Fruit fly (Drosophila melanogaster) whole organism, embryonic: Measurements from ENCODE around the gene CG7985.

Experiments used
- Bteb2 ChIP-seq: fragments of 200-800 bp; sonication (Bioruptor generic); optimal IDR thresholded peaks from 2 replicates; lab custom pipeline; 2016; ENCODE audit warnings: missing biosample characterization, missing genetic modification characterization
- CG10431 ChIP-seq: fragments of 200-800 bp; sonication (Bioruptor generic); optimal IDR thresholded peaks from 3 replicates; lab custom pipeline; 2018; ENCODE audit warnings: missing biosample characterization, mild to moderate bottlenecking, missing genetic modification characterization
- CG12155 ChIP-seq: fragments of 200-800 bp; sonication (Bioruptor generic); optimal IDR thresholded peaks from 3 replicates; lab custom pipeline; 2016; ENCODE audit warnings: missing biosample characterization, missing genetic modification characterization
- CG12391 ChIP-seq: fragments of 200-800 bp; sonication (Bioruptor generic); optimal IDR thresholded peaks from 3 replicates; lab custom pipeline; 2018; ENCODE audit warnings: missing biosample characterization, mild to moderate bottlenecking, missing genetic modification characterization, moderate library complexity
- CG12942 ChIP-seq: fragments of 200-800 bp; sonication (Bioruptor generic); optimal IDR thresholded peaks from 3 replicates; lab custom pipeline; 2016; ENCODE audit warnings: missing biosample characterization, missing genetic modification characterization
- CG13775 ChIP-seq: fragments of 200-800 bp; sonication (Bioruptor generic); optimal IDR thresholded peaks from 3 replicates; lab custom pipeline; 2017; ENCODE audit warnings: missing biosample characterization, mild to moderate bottlenecking, missing genetic modification characterization
- CG14710 ChIP-seq: fragments of 200-800 bp; sonication (Bioruptor generic); optimal IDR thresholded peaks from 3 replicates; lab custom pipeline; 2019; ENCODE audit warnings: missing biosample characterization, mild to moderate bottlenecking, missing genetic modification characterization, moderate library complexity
- CG15269 ChIP-seq: fragments of 200-800 bp; sonication (Bioruptor generic); optimal IDR thresholded peaks from 2 replicates; lab custom pipeline; 2018; ENCODE audit warnings: missing biosample characterization, mild to moderate bottlenecking, missing genetic modification characterization, moderate library complexity
- CG15514 ChIP-seq: fragments of 200-800 bp; sonication (Bioruptor generic); optimal IDR thresholded peaks from 3 replicates; lab custom pipeline; 2017; ENCODE audit warnings: missing biosample characterization, missing genetic modification characterization, mild to moderate bottlenecking, moderate library complexity, missing genetic modification reagents
- CG16813 ChIP-seq: fragments of 200-800 bp; sonication (Bioruptor generic); IDR thresholded peaks from 3 replicates; pipeline ENCODE4 v1.3.6; 2022; ENCODE audit warnings: missing biosample characterization, missing genetic modification characterization; ENCODE audit not compliant: partially characterized antibody
- CG16863 ChIP-seq: fragments of 200-800 bp; sonication (Bioruptor generic); optimal IDR thresholded peaks from 3 replicates; lab custom pipeline; 2016; ENCODE audit warnings: missing biosample characterization, missing genetic modification characterization
- CG4282 ChIP-seq: fragments of 200-800 bp; sonication (Bioruptor generic); optimal IDR thresholded peaks from 2 replicates; lab custom pipeline; 2016; ENCODE audit warnings: missing biosample characterization, missing genetic modification characterization
- CG5953 ChIP-seq: fragments of 200-800 bp; sonication (Bioruptor generic); IDR thresholded peaks from 2 replicates; pipeline ENCODE4 v1.3.6; 2022; ENCODE audit warnings: missing biosample characterization, missing genetic modification characterization
- CG6272 ChIP-seq: fragments of 200-800 bp; sonication (Bioruptor generic); IDR thresholded peaks from 2 replicates; pipeline ENCODE4 v1.3.6; 2022; ENCODE audit warnings: missing biosample characterization, missing genetic modification characterization
- CG9817 ChIP-seq: fragments of 200-800 bp; sonication (Bioruptor generic); optimal IDR thresholded peaks from 2 replicates; lab custom pipeline; 2018; ENCODE audit warnings: missing biosample characterization, mild to moderate bottlenecking, missing genetic modification characterization, moderate library complexity
- CHES-1-like ChIP-seq: fragments of 200-800 bp; sonication (Bioruptor generic); optimal IDR thresholded peaks from 2 replicates; lab custom pipeline; 2016; ENCODE audit warnings: missing biosample characterization, missing genetic modification characterization
- CoRest ChIP-seq: fragments of 200-800 bp; sonication (Bioruptor generic); optimal IDR thresholded peaks from 3 replicates; lab custom pipeline; 2018; ENCODE audit warnings: missing biosample characterization, mild to moderate bottlenecking, missing genetic modification characterization, moderate library complexity
- Dip3 ChIP-seq: fragments of 200-800 bp; sonication (Bioruptor generic); optimal IDR thresholded peaks from 3 replicates; lab custom pipeline; 2016; ENCODE audit warnings: missing biosample characterization, missing genetic modification characterization
- Doc3 ChIP-seq: fragments of 200-800 bp; sonication (Bioruptor generic); IDR thresholded peaks from 3 replicates; pipeline ENCODE4 v1.3.6; 2022; ENCODE audit warnings: missing biosample characterization, missing genetic modification characterization; ENCODE audit not compliant: partially characterized antibody
- E2f2 ChIP-seq: fragments of 200-800 bp; sonication (Bioruptor generic); IDR thresholded peaks from 2 replicates; pipeline ENCODE4 v1.3.6; 2022; ENCODE audit warnings: missing biosample characterization, missing genetic modification characterization
- Ets65A ChIP-seq: fragments of 200-800 bp; sonication (Bioruptor generic); peaks from one replicate; lab custom pipeline; 2016; ENCODE audit warnings: missing biosample characterization, missing genetic modification characterization
- Ets97D ChIP-seq: fragments of 200-800 bp; sonication (Bioruptor generic); optimal IDR thresholded peaks from 3 replicates; lab custom pipeline; 2016; ENCODE audit warnings: missing biosample characterization, missing genetic modification characterization
- Fer1 ChIP-seq: fragments of 200-800 bp; sonication (Bioruptor generic); optimal IDR thresholded peaks from 2 replicates; lab custom pipeline; 2017; ENCODE audit warnings: missing biosample characterization, mild to moderate bottlenecking, missing genetic modification characterization
- HLH4C ChIP-seq: fragments of 200-800 bp; sonication (Bioruptor generic); IDR thresholded peaks from 3 replicates; pipeline ENCODE4 v1.3.6; 2022; ENCODE audit warnings: missing biosample characterization, missing genetic modification characterization; ENCODE audit not compliant: partially characterized antibody
- Lim3 ChIP-seq: fragments of 200-800 bp; sonication (Bioruptor generic); IDR thresholded peaks from 2 replicates; pipeline ENCODE4 v1.3.6; 2022; ENCODE audit warnings: missing biosample characterization, missing genetic modification characterization
- PHDP ChIP-seq: fragments of 200-800 bp; sonication (Bioruptor generic); optimal IDR thresholded peaks from 3 replicates; lab custom pipeline; 2018; ENCODE audit warnings: missing biosample characterization, mild to moderate bottlenecking, missing genetic modification characterization, moderate library complexity
- Ravus ChIP-seq: fragments of 200-800 bp; sonication (Bioruptor generic); IDR thresholded peaks from 2 replicates; pipeline ENCODE4 v1.3.6; 2022; ENCODE audit warnings: missing biosample characterization, missing genetic modification characterization
- ap ChIP-seq: fragments of 200-800 bp; sonication (Bioruptor generic); IDR thresholded peaks from 2 replicates; pipeline ENCODE4 v1.3.6; 2022; ENCODE audit warnings: missing biosample characterization, missing genetic modification characterization
- ash1 ChIP-seq: fragments of 200-800 bp; sonication (Bioruptor generic); optimal IDR thresholded peaks from 2 replicates; lab custom pipeline; 2018; ENCODE audit warnings: missing biosample characterization, mild to moderate bottlenecking, missing genetic modification characterization
- bbx ChIP-seq: fragments of 200-800 bp; sonication (Bioruptor generic); IDR thresholded peaks from 2 replicates; pipeline ENCODE4 v1.3.6; 2022; ENCODE audit warnings: missing biosample characterization, missing genetic modification characterization; ENCODE audit not compliant: partially characterized antibody
- chn ChIP-seq: fragments of 200-800 bp; sonication (Bioruptor generic); optimal IDR thresholded peaks from 2 replicates; lab custom pipeline; 2016; ENCODE audit warnings: missing biosample characterization, missing genetic modification characterization
- crc ChIP-seq: fragments of 200-800 bp; sonication (Bioruptor generic); optimal IDR thresholded peaks from 2 replicates; lab custom pipeline; 2016; ENCODE audit warnings: missing biosample characterization, missing genetic modification characterization
- crp ChIP-seq, 2 experiments: fragments of 200-800 bp; sonication (Bioruptor generic); optimal IDR thresholded peaks; 2 replicates in 1 of 2; 3 replicates in 1 of 2; lab custom pipeline; 2017; ENCODE audit warnings: missing biosample characterization in 2 of 2, missing genetic modification characterization in 2 of 2, mild to moderate bottlenecking in 1 of 2, moderate library complexity in 1 of 2
- eyg ChIP-seq: fragments of 200-800 bp; sonication (Bioruptor generic); optimal IDR thresholded peaks from 3 replicates; lab custom pipeline; 2016; ENCODE audit warnings: missing biosample characterization, missing genetic modification characterization
- fd102C ChIP-seq: fragments of 200-800 bp; sonication (Bioruptor generic); optimal IDR thresholded peaks from 2 replicates; lab custom pipeline; 2018; ENCODE audit warnings: missing biosample characterization, mild to moderate bottlenecking, missing genetic modification characterization, moderate library complexity
- fd64A ChIP-seq: fragments of 200-800 bp; sonication (Bioruptor generic); optimal IDR thresholded peaks from 3 replicates; lab custom pipeline; 2018; ENCODE audit warnings: missing biosample characterization, mild to moderate bottlenecking, missing genetic modification characterization
- hb ChIP-seq: fragments of 200-800 bp; sonication (Bioruptor generic); IDR thresholded peaks from 3 replicates; pipeline ENCODE4 v1.3.6; 2022; ENCODE audit warnings: missing biosample characterization, missing genetic modification characterization; ENCODE audit not compliant: partially characterized antibody
- hbn ChIP-seq: fragments of 200-800 bp; sonication (Bioruptor generic); IDR thresholded peaks from 2 replicates; pipeline ENCODE4 v1.3.6; 2022; ENCODE audit warnings: missing biosample characterization, missing genetic modification characterization; ENCODE audit not compliant: partially characterized antibody
- hkb ChIP-seq, 2 experiments: fragments of 200-800 bp in 1 of 2; fragments of >200 bp in 1 of 2; sonication (Bioruptor generic) in 1 of 2; IDR thresholded peaks in 1 of 2; optimal IDR thresholded peaks in 1 of 2; 2 replicates each; pipeline versions ENCODE4 v1.3.6 to Lab custom; 2017 to 2022; ENCODE audit warnings: missing biosample characterization in 1 of 2, missing genetic modification characterization in 1 of 2
- hth ChIP-seq: fragments of >200 bp; optimal IDR thresholded peaks from 2 replicates; lab custom pipeline; 2017; ENCODE audit warnings: inconsistent platforms
- ind ChIP-seq: fragments of 200-800 bp; sonication (Bioruptor generic); optimal IDR thresholded peaks from 3 replicates; lab custom pipeline; 2016; ENCODE audit warnings: missing biosample characterization, missing genetic modification characterization
- mam ChIP-seq: fragments of 200-800 bp; sonication (Bioruptor generic); optimal IDR thresholded peaks from 3 replicates; lab custom pipeline; 2016; ENCODE audit warnings: missing biosample characterization, missing genetic modification characterization
- mirr ChIP-seq: fragments of 200-800 bp; sonication (Bioruptor generic); optimal IDR thresholded peaks from 3 replicates; lab custom pipeline; 2018; ENCODE audit warnings: missing biosample characterization, mild to moderate bottlenecking, missing genetic modification characterization
- nerfin-1 ChIP-seq: fragments of 200-800 bp; sonication (Bioruptor generic); optimal IDR thresholded peaks from 3 replicates; lab custom pipeline; 2019; ENCODE audit warnings: missing biosample characterization, mild to moderate bottlenecking, missing genetic modification characterization, moderate library complexity
- pum ChIP-seq: fragments of 200-800 bp; sonication (Bioruptor generic); optimal IDR thresholded peaks from 2 replicates; lab custom pipeline; 2016; ENCODE audit warnings: missing biosample characterization, missing genetic modification characterization
- row ChIP-seq: fragments of 200-800 bp; sonication (Bioruptor generic); IDR thresholded peaks from 3 replicates; pipeline ENCODE4 v1.3.6; 2022; ENCODE audit warnings: missing biosample characterization, missing genetic modification characterization
- sqz ChIP-seq: fragments of 200-800 bp; sonication (Bioruptor generic); optimal IDR thresholded peaks from 3 replicates; lab custom pipeline; 2018; ENCODE audit warnings: missing biosample characterization, mild to moderate bottlenecking, missing genetic modification characterization
- stwl ChIP-seq: fragments of 200-800 bp; sonication (Bioruptor generic); optimal IDR thresholded peaks from 3 replicates; lab custom pipeline; 2018; ENCODE audit warnings: missing biosample characterization, mild to moderate bottlenecking, missing genetic modification characterization, moderate library complexity
- tio ChIP-seq: fragments of 200-800 bp; sonication (Bioruptor generic); optimal IDR thresholded peaks from 2 replicates; lab custom pipeline; 2017; ENCODE audit warnings: missing biosample characterization, missing genetic modification characterization, inconsistent platforms
- z ChIP-seq: fragments of 200-800 bp; sonication (Bioruptor generic); IDR thresholded peaks from 3 replicates; pipeline ENCODE4 v1.3.6; 2022; ENCODE audit warnings: missing biosample characterization, missing genetic modification characterization

CG7985 gene

dm6 chr3R:18215300-18215699 is 15.6 kb downstream of the CG7985 start (continued):
- TF ChIP-seq fd64A: no peak
- no peak for TF ChIP-seq fd102C (GFP tag; lab: Kevin White, UChicago)
- no peak for TF ChIP-seq CG10431
- TF ChIP-seq HLH4C: peak; percentile 51; the same call in 2 of the 3 replicates
- peak; percentile 24 for TF ChIP-seq pum (GFP tag; lab: Kevin White, UChicago)
- TF ChIP-seq Fer1: no peak
- peak; percentile 79 for TF ChIP-seq hbn (GFP tag; lab: Robert Waterston, UW)
- TF ChIP-seq crp (GFP tag; optimal IDR thresholded peaks at IDR 0.05; lab: Kevin White, UChicago): no peak
- TF ChIP-seq CG14710 (tag; lab: Kevin White, UChicago): no peak
- no peak for TF ChIP-seq CG6272 (GFP tag; lab: Robert Waterston, UW)
- no peak for TF ChIP-seq Ravus
- peak; percentile 23 for TF ChIP-seq Bteb2 (GFP tag; lab: Kevin White, UChicago)
- TF ChIP-seq hkb (optimal IDR thresholded peaks at IDR 0.05; lab: Kevin White, UChicago): no peak
- TF ChIP-seq hkb (GFP tag; IDR thresholded peaks at IDR 0.05; lab: Robert Waterston, UW): no peak
- peak; percentile 41 for TF ChIP-seq CG12155 (GFP tag; lab: Kevin White, UChicago)
- TF ChIP-seq CG12391: peak; percentile 41
- no peak for TF ChIP-seq CG5953 (GFP tag; lab: Robert Waterston, UW)
- no peak for TF ChIP-seq nerfin-1 (tag; lab: Kevin White, UChicago)
- no peak; the same call in 1 of the 3 replicates for TF ChIP-seq hb (GFP tag; lab: Robert Waterston, UW)
- TF ChIP-seq CG13775 (GFP tag; lab: Kevin White, UChicago): peak; percentile 31
- TF ChIP-seq Doc3: peak; percentile 88
- TF ChIP-seq PHDP (tag; lab: Kevin White, UChicago): no peak
- peak; percentile 66 for TF ChIP-seq row (GFP tag; lab: Robert Waterston, UW)
- TF ChIP-seq ap (GFP tag; lab: Robert Waterston, UW): no peak
- peak; percentile 29 for TF ChIP-seq crc (GFP tag; lab: Kevin White, UChicago)
- no peak for TF ChIP-seq chn (GFP tag; lab: Kevin White, UChicago)
- TF ChIP-seq eyg (GFP tag; lab: Kevin White, UChicago): peak; percentile 15
- TF ChIP-seq CG15514 (GFP tag; lab: Kevin White, UChicago): peak; percentile 69
- TF ChIP-seq CG16863 (GFP tag; lab: Kevin White, UChicago): peak; percentile 12
- TF ChIP-seq CG12942 (GFP tag; lab: Kevin White, UChicago): peak; percentile 6
- TF ChIP-seq Ets65A: peak; percentile 92
- no peak for TF ChIP-seq Lim3
- TF ChIP-seq bbx (GFP tag; lab: Robert Waterston, UW): peak; percentile 46
- TF ChIP-seq CoRest (tag; lab: Kevin White, UChicago): peak; percentile 37
- TF ChIP-seq CHES-1-like: no peak
- TF ChIP-seq CG15269 (tag; lab: Kevin White, UChicago): no peak
- TF ChIP-seq stwl: peak; percentile 67
- TF ChIP-seq E2f2: peak; percentile 66
- TF ChIP-seq tio (GFP tag; lab: Kevin White, UChicago): peak; percentile 13
- TF ChIP-seq CG9817 (tag; lab: Kevin White, UChicago): peak; percentile 26
- peak; percentile 53 for TF ChIP-seq ind (GFP tag; lab: Kevin White, UChicago)
- TF ChIP-seq z: no peak
- no peak for TF ChIP-seq ash1
- TF ChIP-seq Dip3 (GFP tag; lab: Kevin White, UChicago): peak; percentile 40
- no peak for TF ChIP-seq mirr (GFP tag; lab: Kevin White, UChicago)
- TF ChIP-seq sqz (GFP tag; lab: Kevin White, UChicago): no peak
- TF ChIP-seq CG4282 (GFP tag; lab: Kevin White, UChicago): peak; percentile 35
- peak; percentile 65 for TF ChIP-seq CG16813 (GFP tag; lab: Robert Waterston, UW)
- TF ChIP-seq hth: no peak
- peak; percentile 50 for TF ChIP-seq Ets97D (GFP tag; lab: Kevin White, UChicago)
- peak; percentile 52 for TF ChIP-seq mam (GFP tag; lab: Kevin White, UChicago)
